Fruit fly (Drosophila melanogaster) whole organism, pupa: Measurements from ENCODE around the gene vn.

Experiments
- CG10348 ChIP-seq: fragments of 200-800 bp; sonication (Bioruptor generic); IDR thresholded peaks from 2 replicates; pipeline ENCODE4 v1.3.6; 2022; ENCODE audit warnings: missing biosample characterization, missing genetic modification characterization
- CG12605 ChIP-seq: fragments of 200-800 bp; sonication (Bioruptor generic); IDR thresholded peaks from 2 replicates; pipeline ENCODE4 v1.3.6; 2022; ENCODE audit warnings: missing biosample characterization, missing genetic modification characterization
- CG13204 ChIP-seq: fragments of 200-800 bp; sonication (Bioruptor generic); optimal IDR thresholded peaks from 2 replicates; lab custom pipeline; 2018; ENCODE audit warnings: missing biosample characterization, mild to moderate bottlenecking, missing genetic modification characterization, moderate library complexity
- CG14655 ChIP-seq: fragments of 200-800 bp; sonication (Bioruptor generic); optimal IDR thresholded peaks from 3 replicates; lab custom pipeline; 2017; ENCODE audit warnings: mild to moderate bottlenecking, missing biosample characterization, missing genetic modification reagents, missing genetic modification characterization
- CG15710 ChIP-seq: fragments of 200-800 bp; sonication (Bioruptor generic); optimal IDR thresholded peaks from 2 replicates; lab custom pipeline; 2018; ENCODE audit warnings: missing biosample characterization, mild to moderate bottlenecking, missing genetic modification characterization, moderate library complexity
- CG17806 ChIP-seq: fragments of 200-800 bp; sonication (Bioruptor generic); optimal IDR thresholded peaks from 2 replicates; lab custom pipeline; 2018; ENCODE audit warnings: missing biosample characterization, mild to moderate bottlenecking, missing genetic modification characterization, moderate library complexity
- CG32121 ChIP-seq: fragments of 200-800 bp; sonication (Bioruptor generic); IDR thresholded peaks from 2 replicates; pipeline ENCODE4 v1.3.6; 2022; ENCODE audit warnings: missing biosample characterization, missing genetic modification characterization
- CG34367 ChIP-seq: fragments of 200-800 bp; sonication (Bioruptor generic); optimal IDR thresholded peaks from 2 replicates; lab custom pipeline; 2018; ENCODE audit warnings: missing biosample characterization, mild to moderate bottlenecking, missing genetic modification characterization
- CG4496 ChIP-seq: fragments of 200-800 bp; sonication (Bioruptor generic); IDR thresholded peaks from 3 replicates; pipeline ENCODE4 v1.3.6; 2022; ENCODE audit warnings: missing biosample characterization, missing genetic modification characterization
- CG8159 ChIP-seq: fragments of 200-800 bp; sonication (Bioruptor generic); optimal IDR thresholded peaks from 3 replicates; lab custom pipeline; 2018; ENCODE audit warnings: missing biosample characterization, mild to moderate bottlenecking, missing genetic modification characterization, moderate library complexity
- CG8301 ChIP-seq: fragments of 200-800 bp; sonication (Bioruptor generic); optimal IDR thresholded peaks from 2 replicates; lab custom pipeline; 2018; ENCODE audit warnings: missing biosample characterization, mild to moderate bottlenecking, missing genetic modification characterization
- CG9948 ChIP-seq: fragments of 200-800 bp; sonication (Bioruptor generic); optimal IDR thresholded peaks from 2 replicates; lab custom pipeline; 2018; ENCODE audit warnings: missing biosample characterization, mild to moderate bottlenecking, missing genetic modification characterization, moderate library complexity
- D1 ChIP-seq: fragments of 200-800 bp; sonication (Bioruptor generic); optimal IDR thresholded peaks from 2 replicates; lab custom pipeline; 2018; ENCODE audit warnings: missing biosample characterization, mild to moderate bottlenecking, missing genetic modification characterization, moderate library complexity
- EcR ChIP-seq: fragments of 200-800 bp; sonication (Bioruptor generic); optimal IDR thresholded peaks from 3 replicates; lab custom pipeline; 2019; ENCODE audit warnings: missing biosample characterization, missing genetic modification characterization, mild to moderate bottlenecking, moderate library complexity, missing genetic modification reagents
- Ets98B ChIP-seq: fragments of 200-800 bp; sonication (Bioruptor generic); IDR thresholded peaks from 2 replicates; pipeline ENCODE4 v1.3.6; 2022; ENCODE audit warnings: missing biosample characterization, missing genetic modification characterization
- Pif1A ChIP-seq: fragments of 200-800 bp; sonication (Bioruptor generic); optimal IDR thresholded peaks from 3 replicates; lab custom pipeline; 2016; ENCODE audit warnings: missing biosample characterization, missing genetic modification characterization
- Pif1B ChIP-seq: fragments of 200-800 bp; sonication (Bioruptor generic); optimal IDR thresholded peaks from 3 replicates; lab custom pipeline; 2016; ENCODE audit warnings: missing biosample characterization, missing genetic modification characterization
- Snoo ChIP-seq: fragments of 200-800 bp; sonication (Bioruptor generic); optimal IDR thresholded peaks from 3 replicates; lab custom pipeline; 2017; ENCODE audit warnings: missing biosample characterization, mild to moderate bottlenecking, missing genetic modification characterization, inconsistent platforms
- fd96Ca ChIP-seq: fragments of 200-800 bp; sonication (Bioruptor generic); IDR thresholded peaks from 3 replicates; pipeline ENCODE4 v1.3.6; 2022; ENCODE audit warnings: missing biosample characterization, missing genetic modification characterization
- gl ChIP-seq: fragments of 200-800 bp; sonication (Bioruptor generic); optimal IDR thresholded peaks from 2 replicates; lab custom pipeline; 2018; ENCODE audit warnings: missing biosample characterization, mild to moderate bottlenecking, missing genetic modification characterization
- rn ChIP-seq: fragments of 200-800 bp; sonication (Bioruptor generic); IDR thresholded peaks from 2 replicates; pipeline ENCODE4 v1.3.6; 2022; ENCODE audit warnings: missing biosample characterization, missing genetic modification characterization

The vn gene

DNA sequence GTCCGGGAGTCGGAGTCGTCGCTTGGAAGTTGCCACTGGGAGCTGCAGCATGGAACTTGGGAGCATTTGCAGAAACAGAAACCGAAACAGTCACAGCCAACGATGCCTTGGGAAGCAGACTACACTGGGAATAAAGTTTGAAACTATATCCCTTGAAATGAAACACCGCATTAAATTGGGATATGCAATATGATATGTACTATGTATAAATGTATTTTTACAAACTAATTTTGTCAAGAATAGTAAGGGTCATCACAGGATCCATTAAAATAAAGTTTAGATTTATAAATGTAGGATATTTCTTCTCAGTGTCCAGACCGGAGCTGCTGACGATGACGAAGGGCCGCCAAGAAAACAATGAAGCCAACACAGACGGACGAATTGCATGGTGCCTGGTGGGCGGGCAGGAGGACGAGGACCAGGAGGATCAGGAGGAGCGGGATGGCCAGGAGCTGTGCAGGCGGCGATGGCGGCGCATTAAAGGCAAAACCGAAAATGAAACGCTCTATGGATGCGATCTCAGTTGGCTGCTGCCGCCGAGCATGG, 18.5 kb upstream of the vn start:
- TF ChIP-seq CG8301 (tag; lab: Kevin White, UChicago): no peak
- no peak for TF ChIP-seq Ets98B
- peak; percentile 71 for TF ChIP-seq CG15710 (tag; lab: Kevin White, UChicago)
- peak; percentile 79 for TF ChIP-seq CG8159 (tag; lab: Kevin White, UChicago)
- TF ChIP-seq CG14655 (GFP tag; lab: Kevin White, UChicago): no peak
- no peak for TF ChIP-seq CG4496 (GFP tag; lab: Robert Waterston, UW)
- TF ChIP-seq CG9948: peak; percentile 47
- peak; percentile 48 for TF ChIP-seq CG34367 (tag; lab: Kevin White, UChicago)
- peak; percentile 27 for TF ChIP-seq CG13204 (GFP tag; lab: Kevin White, UChicago)
- TF ChIP-seq Snoo: peak; percentile 25
- TF ChIP-seq CG32121 (GFP tag; lab: Robert Waterston, UW): no peak
- peak; percentile 13 for TF ChIP-seq Pif1A (GFP tag; lab: Kevin White, UChicago)
- peak; percentile 22 for TF ChIP-seq gl (tag; lab: Kevin White, UChicago)
- peak; percentile 67 for TF ChIP-seq CG17806 (tag; lab: Kevin White, UChicago)

DNA sequence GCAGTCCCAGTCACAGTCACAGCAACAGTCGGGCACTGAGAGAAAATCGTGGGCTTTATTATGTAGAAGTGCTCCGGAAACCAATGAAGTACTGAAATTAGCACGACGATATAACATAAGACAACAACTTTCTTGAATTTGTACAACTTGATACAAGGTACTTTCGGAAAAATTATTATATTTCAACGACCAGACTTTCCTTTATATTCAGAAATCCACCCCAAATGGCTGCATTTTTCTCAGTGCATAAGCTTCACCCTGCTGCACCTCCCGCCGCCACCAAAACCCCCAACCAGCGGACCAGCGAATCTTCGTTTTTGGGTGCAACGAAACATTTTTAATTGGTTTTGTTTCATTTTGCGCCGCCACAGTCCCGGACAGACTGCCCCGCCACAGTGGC, 17.5 kb upstream of the vn start:
- TF ChIP-seq CG10348 (GFP tag; lab: Robert Waterston, UW): no peak
- TF ChIP-seq CG14655 (GFP tag; lab: Kevin White, UChicago): peak; percentile 43
- 0 out of 3 replicates have a peak, but pooled peaks have one; percentile 44 for TF ChIP-seq CG4496 (GFP tag; lab: Robert Waterston, UW)
- no peak for TF ChIP-seq CG12605
- no peak for TF ChIP-seq D1 (tag; lab: Kevin White, UChicago)
- peak; percentile 74 for TF ChIP-seq Snoo
- TF ChIP-seq EcR (GFP tag; lab: Kevin White, UChicago): no peak
- no peak for TF ChIP-seq Ets98B
- TF ChIP-seq fd96Ca (GFP tag; lab: Robert Waterston, UW): no peak
- no peak for TF ChIP-seq CG32121 (GFP tag; lab: Robert Waterston, UW)
- peak; percentile 51 for TF ChIP-seq CG9948
- TF ChIP-seq rn (GFP tag; lab: Robert Waterston, UW): no peak
- no peak for TF ChIP-seq CG13204 (GFP tag; lab: Kevin White, UChicago)
- TF ChIP-seq CG34367 (tag; lab: Kevin White, UChicago): peak; percentile 37
- TF ChIP-seq CG8301 (tag; lab: Kevin White, UChicago): peak; percentile 18
- TF ChIP-seq Pif1B: peak; percentile 0
- TF ChIP-seq gl (tag; lab: Kevin White, UChicago): no peak
- peak; percentile 76 for TF ChIP-seq CG8159 (tag; lab: Kevin White, UChicago)
- peak; percentile 52 for TF ChIP-seq CG17806 (tag; lab: Kevin White, UChicago)
- TF ChIP-seq Pif1A (GFP tag; lab: Kevin White, UChicago): peak; percentile 50
- TF ChIP-seq CG15710 (tag; lab: Kevin White, UChicago): peak; percentile 64

DNA sequence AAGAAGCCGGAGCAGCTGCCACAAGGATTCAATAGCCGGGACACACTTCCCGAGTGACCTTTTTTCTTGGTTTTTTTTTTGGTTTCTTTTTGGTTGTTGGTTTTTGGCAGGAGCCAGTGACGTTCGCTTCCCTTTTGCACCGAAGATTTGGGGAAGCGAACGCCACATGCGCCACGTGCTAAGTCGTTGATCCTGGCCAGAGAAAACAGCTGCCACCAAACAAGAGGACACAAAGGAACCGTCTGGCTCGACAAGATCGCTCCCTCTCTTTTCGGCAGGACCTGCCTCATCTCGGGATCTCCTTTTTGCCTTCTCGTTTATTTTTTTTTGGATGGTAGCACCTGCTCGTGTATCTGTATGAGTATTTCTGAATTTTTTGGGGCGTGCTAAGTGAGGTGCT, 13.6 kb upstream of the vn start:
- TF ChIP-seq CG13204 (GFP tag; lab: Kevin White, UChicago) (no peak), CG15710 (tag; lab: Kevin White, UChicago) (no peak), CG12605 (no peak), CG8159 (tag; lab: Kevin White, UChicago) (no peak), CG9948 (no peak), CG32121 (GFP tag; lab: Robert Waterston, UW) (no peak), CG17806 (tag; lab: Kevin White, UChicago) (no peak), Ets98B (no peak), CG34367 (tag; lab: Kevin White, UChicago) (no peak), gl (tag; lab: Kevin White, UChicago) (no peak), fd96Ca (GFP tag; lab: Robert Waterston, UW) (no peak), Snoo (no peak), EcR (GFP tag; lab: Kevin White, UChicago) (no peak), Pif1A (GFP tag; lab: Kevin White, UChicago) (no peak), CG4496 (GFP tag; lab: Robert Waterston, UW) (no peak), rn (GFP tag; lab: Robert Waterston, UW) (no peak), CG14655 (GFP tag; lab: Kevin White, UChicago) (no peak), CG8301 (tag; lab: Kevin White, UChicago) (no peak), CG10348 (GFP tag; lab: Robert Waterston, UW) (no peak)

- TF ChIP-seq CG10348 (GFP tag; lab: Robert Waterston, UW) (no peak), rn (GFP tag; lab: Robert Waterston, UW) (no peak), Pif1B (no peak), CG12605 (no peak), CG4496 (GFP tag; lab: Robert Waterston, UW) (no peak), EcR (GFP tag; lab: Kevin White, UChicago) (no peak), CG13204 (GFP tag; lab: Kevin White, UChicago) (no peak), Snoo (no peak), CG8301 (tag; lab: Kevin White, UChicago) (peak; percentile 7), Pif1A (GFP tag; lab: Kevin White, UChicago) (peak; percentile 15), CG17806 (tag; lab: Kevin White, UChicago) (peak; percentile 56), fd96Ca (GFP tag; lab: Robert Waterston, UW) (no peak), Ets98B (no peak), CG9948 (peak; percentile 61), CG14655 (GFP tag; lab: Kevin White, UChicago) (peak; percentile 37), CG34367 (tag; lab: Kevin White, UChicago) (peak; percentile 38), gl (tag; lab: Kevin White, UChicago) (no peak), CG8159 (tag; lab: Kevin White, UChicago) (peak; percentile 64), CG32121 (GFP tag; lab: Robert Waterston, UW) (no peak), D1 (tag; lab: Kevin White, UChicago) (no peak), CG15710 (tag; lab: Kevin White, UChicago) (peak; percentile 42)
Observed at dm6 chr3L:5856919-5857318, 11.5 kb upstream of the vn start.
